ENCODE assay signal across 1 fruit fly cellular context in genomic region chr3L:3862504-3863380, dm6.
TF ChIP-seq lines count a peak whose summit lies in the region.

No protein-coding gene starts in this region.

TF ChIP-seq in whole organism, embryonic, 481 proteins besides CTCF, POLR2A, EP300 and RAD21 (continued from another document and continues in another):
- peak; percentile 45 for TF ChIP-seq Ada2b (GFP tag; IDR thresholded peaks at IDR 0.05; lab: Robert Waterston, UW)
- no peak for TF ChIP-seq CG6854 (GFP tag; optimal IDR thresholded peaks at IDR 0.05; lab: Kevin White, UChicago)
- peak; percentile 3 for TF ChIP-seq CG15011 (GFP tag; optimal IDR thresholded peaks at IDR 0.05; lab: Kevin White, UChicago)
- no peak for TF ChIP-seq GATAe (GFP tag; conservative IDR thresholded peaks at IDR 0.05; lab: Robert Waterston, UW)
- TF ChIP-seq CG8359 (GFP tag; optimal IDR thresholded peaks at IDR 0.05; lab: Kevin White, UChicago; ENCODE audit: borderline replicate concordance) = peak; percentile 43
- TF ChIP-seq MBD-R2 (GFP tag; IDR thresholded peaks at IDR 0.05; lab: Robert Waterston, UW) = no peak
- TF ChIP-seq sd (tag; optimal IDR thresholded peaks at IDR 0.05; lab: Kevin White, UChicago) = peak; percentile 4
- TF ChIP-seq CG8765 (GFP tag; IDR thresholded peaks at IDR 0.05; lab: Robert Waterston, UW) = peak; percentile 22
- peak; percentile 52 for TF ChIP-seq CG18599 (GFP tag; optimal IDR thresholded peaks at IDR 0.05; lab: Kevin White, UChicago)
- TF ChIP-seq CG10462 (GFP tag; optimal IDR thresholded peaks at IDR 0.05; lab: Kevin White, UChicago) = peak; percentile 63
- peak; percentile 65 for TF ChIP-seq CG13775 (GFP tag; optimal IDR thresholded peaks at IDR 0.05; lab: Kevin White, UChicago)
- no peak for TF ChIP-seq CG3995 (GFP tag; optimal IDR thresholded peaks at IDR 0.05; lab: Kevin White, UChicago)
- peak; percentile 67 for TF ChIP-seq ara (GFP tag; IDR thresholded peaks at IDR 0.05; lab: Robert Waterston, UW)
- TF ChIP-seq CG7786 (GFP tag; optimal IDR thresholded peaks at IDR 0.05; lab: Kevin White, UChicago) = peak; percentile 60
- peak; percentile 46 for TF ChIP-seq CG9437 (GFP tag; optimal IDR thresholded peaks at IDR 0.05; lab: Kevin White, UChicago)
- peak; percentile 81 for TF ChIP-seq gem (tag; optimal IDR thresholded peaks at IDR 0.05; lab: Kevin White, UChicago)
- no peak for TF ChIP-seq CG31388 (GFP tag; optimal IDR thresholded peaks at IDR 0.05; lab: Kevin White, UChicago)
- TF ChIP-seq CG12299 (tag; optimal IDR thresholded peaks at IDR 0.05; lab: Kevin White, UChicago) = no peak
- TF ChIP-seq pan (optimal IDR thresholded peaks at IDR 0.05; lab: Kevin White, UChicago) = no peak
- peak in 1 of 2 experiments; percentile 57 for TF ChIP-seq pan (GFP tag; optimal IDR thresholded peaks at IDR 0.05 in 1 of 2, IDR thresholded peaks at IDR 0.05 in 1 of 2)
- 0 out of 3 replicates have a peak, but pooled peaks have one; percentile 43 for TF ChIP-seq H15 (GFP tag; IDR thresholded peaks at IDR 0.05; lab: Robert Waterston, UW)
- no peak for TF ChIP-seq kah (GFP tag; optimal IDR thresholded peaks at IDR 0.05; lab: Kevin White, UChicago)
- TF ChIP-seq CG7839 (tag; optimal IDR thresholded peaks at IDR 0.05; lab: Kevin White, UChicago) = peak; percentile 73
- no peak for TF ChIP-seq Hand (GFP tag; optimal IDR thresholded peaks at IDR 0.05; lab: Kevin White, UChicago)
- TF ChIP-seq CG4328 (GFP tag; optimal IDR thresholded peaks at IDR 0.05; lab: Kevin White, UChicago) = no peak
- TF ChIP-seq Eip74EF (GFP tag; optimal IDR thresholded peaks at IDR 0.05; lab: Kevin White, UChicago) = peak in 1 of 2 experiments; percentile 49
- no peak for TF ChIP-seq CG34422 (GFP tag; IDR thresholded peaks at IDR 0.05; lab: Robert Waterston, UW)
- peak; percentile 54 for TF ChIP-seq dm (GFP tag; optimal IDR thresholded peaks at IDR 0.05; lab: Kevin White, UChicago)
- TF ChIP-seq sisA (GFP tag; IDR thresholded peaks at IDR 0.05; lab: Robert Waterston, UW) = peak; percentile 69
- TF ChIP-seq klu (GFP tag; IDR thresholded peaks at IDR 0.05; lab: Robert Waterston, UW) = no peak
- no peak for TF ChIP-seq vfl (GFP tag; optimal IDR thresholded peaks at IDR 0.05; lab: Kevin White, UChicago)
- TF ChIP-seq Sox100B (GFP tag; optimal IDR thresholded peaks at IDR 0.05; lab: Kevin White, UChicago) = peak; percentile 57
- peak; percentile 76 for TF ChIP-seq az2 (GFP tag; optimal IDR thresholded peaks at IDR 0.05; lab: Kevin White, UChicago)
- TF ChIP-seq oc (tag; optimal IDR thresholded peaks at IDR 0.05; lab: Kevin White, UChicago) = no peak
- peak in 1 of 3 experiments; percentile 88 for TF ChIP-seq lola (GFP tag; optimal IDR thresholded peaks at IDR 0.05; lab: Kevin White, UChicago)
- peak; percentile 71 for TF ChIP-seq CG10209 (GFP tag; optimal IDR thresholded peaks at IDR 0.05; lab: Kevin White, UChicago)
- no peak for TF ChIP-seq seq (GFP tag; IDR thresholded peaks at IDR 0.05; lab: Robert Waterston, UW)
- TF ChIP-seq Oaz (GFP tag; IDR thresholded peaks at IDR 0.05; lab: Robert Waterston, UW) = no peak
- TF ChIP-seq CG3065 (GFP tag; optimal IDR thresholded peaks at IDR 0.05; lab: Kevin White, UChicago) = peak; percentile 32
- TF ChIP-seq ssp (GFP tag; IDR thresholded peaks at IDR 0.05; lab: Robert Waterston, UW) = peak; percentile 38
- peak; percentile 49 for TF ChIP-seq CG12155 (GFP tag; optimal IDR thresholded peaks at IDR 0.05; lab: Kevin White, UChicago)
- TF ChIP-seq CG4617 (GFP tag; optimal IDR thresholded peaks at IDR 0.05; lab: Kevin White, UChicago; ENCODE audit: borderline replicate concordance) = peak; percentile 8
- no peak for TF ChIP-seq CG10431 (GFP tag; optimal IDR thresholded peaks at IDR 0.05; lab: Kevin White, UChicago)
- no peak for TF ChIP-seq CG17912 (GFP tag; optimal IDR thresholded peaks at IDR 0.05; lab: Kevin White, UChicago)
- TF ChIP-seq fu2 (GFP tag; optimal IDR thresholded peaks at IDR 0.05; lab: Kevin White, UChicago) = peak; percentile 7
- TF ChIP-seq row (GFP tag; IDR thresholded peaks at IDR 0.05; lab: Robert Waterston, UW) = peak; percentile 74
- TF ChIP-seq Atf6 (GFP tag; IDR thresholded peaks at IDR 0.05; lab: Robert Waterston, UW) = no peak
- peak; percentile 78 for TF ChIP-seq CG10654 (GFP tag; optimal IDR thresholded peaks at IDR 0.05; lab: Kevin White, UChicago)
- TF ChIP-seq ems (GFP tag; optimal IDR thresholded peaks at IDR 0.05; lab: Kevin White, UChicago) = no peak
- no peak for TF ChIP-seq Vsx1 (GFP tag; optimal IDR thresholded peaks at IDR 0.05; lab: Kevin White, UChicago)
- peak; percentile 21 for TF ChIP-seq Deaf1 (tag; optimal IDR thresholded peaks at IDR 0.05; lab: Kevin White, UChicago)
- peak; percentile 69 for TF ChIP-seq tin (GFP tag; optimal IDR thresholded peaks at IDR 0.05; lab: Kevin White, UChicago)
- TF ChIP-seq Mad (GFP tag; optimal IDR thresholded peaks at IDR 0.05; lab: Kevin White, UChicago) = peak; percentile 28
- 0 out of 2 replicates have a peak, but pooled peaks have one; percentile 24 for TF ChIP-seq stc (GFP tag; IDR thresholded peaks at IDR 0.05; lab: Robert Waterston, UW)
- TF ChIP-seq CG12236 (GFP tag; optimal IDR thresholded peaks at IDR 0.05; lab: Kevin White, UChicago) = peak; percentile 71
- 0 out of 2 replicates have a peak, but pooled peaks have one; percentile 15 for TF ChIP-seq Rfx (GFP tag; IDR thresholded peaks at IDR 0.05; lab: Robert Waterston, UW)
- TF ChIP-seq maf-S (GFP tag; optimal IDR thresholded peaks at IDR 0.05; lab: Kevin White, UChicago) = peak; percentile 31
- TF ChIP-seq odd (GFP tag; optimal IDR thresholded peaks at IDR 0.05; lab: Kevin White, UChicago) = peak; percentile 33
- 0 out of 2 replicates have a peak, but pooled peaks have one; percentile 16 for TF ChIP-seq Gsc (GFP tag; IDR thresholded peaks at IDR 0.05; lab: Robert Waterston, UW)
- no peak for TF ChIP-seq chinmo (GFP tag; IDR thresholded peaks at IDR 0.05; lab: Robert Waterston, UW; ENCODE audit: partially characterized antibody)
- no peak; the same call in 2 of the 3 replicates for TF ChIP-seq CG14050 (GFP tag; IDR thresholded peaks at IDR 0.05; lab: Robert Waterston, UW)
- TF ChIP-seq CG10979 (tag; optimal IDR thresholded peaks at IDR 0.05; lab: Kevin White, UChicago) = peak; percentile 91
- no peak for TF ChIP-seq BEAF-32 (GFP tag; optimal IDR thresholded peaks at IDR 0.05; lab: Kevin White, UChicago)
- TF ChIP-seq PHDP (tag; optimal IDR thresholded peaks at IDR 0.05; lab: Kevin White, UChicago) = peak; percentile 63
- no peak for TF ChIP-seq Scr (GFP tag; IDR thresholded peaks at IDR 0.05; lab: Robert Waterston, UW; ENCODE audit: partially characterized antibody)
- TF ChIP-seq CG12071 (GFP tag; optimal IDR thresholded peaks at IDR 0.05; lab: Kevin White, UChicago) = peak; percentile 22
- TF ChIP-seq CG1529 (GFP tag; optimal IDR thresholded peaks at IDR 0.05; lab: Kevin White, UChicago) = peak; percentile 62
- peak; percentile 55 for TF ChIP-seq ewg (GFP tag; optimal IDR thresholded peaks at IDR 0.05; lab: Kevin White, UChicago)
- TF ChIP-seq prd (optimal IDR thresholded peaks at IDR 0.05; lab: Kevin White, UChicago) = no peak
- TF ChIP-seq prd (GFP tag; IDR thresholded peaks at IDR 0.05; lab: Robert Waterston, UW) = peak; percentile 74; the same call in 2 of the 3 replicates
- TF ChIP-seq Atf-2 (GFP tag; optimal IDR thresholded peaks at IDR 0.05; lab: Kevin White, UChicago) = peak; percentile 71
- TF ChIP-seq CG9609 (GFP tag; optimal IDR thresholded peaks at IDR 0.05; lab: Kevin White, UChicago) = peak; percentile 68
- no peak for TF ChIP-seq cas (GFP tag; IDR thresholded peaks at IDR 0.05; lab: Robert Waterston, UW)
- TF ChIP-seq ttk (GFP tag; IDR thresholded peaks at IDR 0.05; lab: Robert Waterston, UW) = peak; percentile 48; the same call in 1 of the 2 replicates
- TF ChIP-seq CG9932 (GFP tag; IDR thresholded peaks at IDR 0.05; lab: Robert Waterston, UW) = no peak; the same call in 1 of the 2 replicates
- no peak for TF ChIP-seq crp (GFP tag; optimal IDR thresholded peaks at IDR 0.05; lab: Kevin White, UChicago)
- peak; percentile 62 for TF ChIP-seq CG14965 (GFP tag; optimal IDR thresholded peaks at IDR 0.05; lab: Kevin White, UChicago; ENCODE audit: borderline replicate concordance)
- TF ChIP-seq CG3407 (GFP tag; optimal IDR thresholded peaks at IDR 0.05; lab: Kevin White, UChicago) = peak; percentile 8
- 0 out of 2 replicates have a peak, but pooled peaks have one; percentile 10 for TF ChIP-seq CG14441 (GFP tag; IDR thresholded peaks at IDR 0.05; lab: Robert Waterston, UW)
- TF ChIP-seq CG18011 (GFP tag; optimal IDR thresholded peaks at IDR 0.05; lab: Kevin White, UChicago) = no peak
- no peak for TF ChIP-seq slou (GFP tag; optimal IDR thresholded peaks at IDR 0.05; lab: Kevin White, UChicago)
- no peak for TF ChIP-seq toy (GFP tag; IDR thresholded peaks at IDR 0.05; lab: Robert Waterston, UW)
- TF ChIP-seq ac (GFP tag; optimal IDR thresholded peaks at IDR 0.05; lab: Kevin White, UChicago) = no peak
- TF ChIP-seq pros (GFP tag; optimal IDR thresholded peaks at IDR 0.05; lab: Kevin White, UChicago) = no peak
- TF ChIP-seq YL-1 (GFP tag; optimal IDR thresholded peaks at IDR 0.05; lab: Kevin White, UChicago) = no peak
- no peak for TF ChIP-seq p53 (GFP tag; optimal IDR thresholded peaks at IDR 0.05; lab: Kevin White, UChicago)
- no peak for TF ChIP-seq ro (GFP tag; IDR thresholded peaks at IDR 0.05; lab: Robert Waterston, UW)
- TF ChIP-seq gcm (GFP tag; optimal IDR thresholded peaks at IDR 0.05; lab: Kevin White, UChicago) = peak; percentile 61
- no peak for TF ChIP-seq ase (GFP tag; IDR thresholded peaks at IDR 0.05; lab: Robert Waterston, UW)
- TF ChIP-seq BtbVII (GFP tag; optimal IDR thresholded peaks at IDR 0.05; lab: Kevin White, UChicago) = no peak
- peak; percentile 60 for TF ChIP-seq CG12219 (GFP tag; optimal IDR thresholded peaks at IDR 0.05; lab: Kevin White, UChicago)
- TF ChIP-seq Dref (GFP tag; IDR thresholded peaks at IDR 0.05; lab: Robert Waterston, UW) = no peak
- no peak for TF ChIP-seq CG11085 (GFP tag; IDR thresholded peaks at IDR 0.05; lab: Robert Waterston, UW)
- peak; percentile 70 to 89 for TF ChIP-seq chif (GFP tag; optimal IDR thresholded peaks at IDR 0.05; lab: Kevin White, UChicago)
- TF ChIP-seq CG17612 (GFP tag; IDR thresholded peaks at IDR 0.05; lab: Robert Waterston, UW) = no peak
- no peak for TF ChIP-seq crc (GFP tag; optimal IDR thresholded peaks at IDR 0.05; lab: Kevin White, UChicago)
- peak; percentile 36 for TF ChIP-seq CG1647 (GFP tag; optimal IDR thresholded peaks at IDR 0.05; lab: Kevin White, UChicago)
- TF ChIP-seq Hmr (GFP tag; optimal IDR thresholded peaks at IDR 0.05; lab: Kevin White, UChicago) = no peak
- TF ChIP-seq ab (GFP tag; optimal IDR thresholded peaks at IDR 0.05; lab: Kevin White, UChicago) = no peak
- peak; percentile 14 for TF ChIP-seq psq (GFP tag; optimal IDR thresholded peaks at IDR 0.05; lab: Kevin White, UChicago)
- peak; percentile 74 for TF ChIP-seq bab2 (GFP tag; optimal IDR thresholded peaks at IDR 0.05; lab: Kevin White, UChicago)
- peak; percentile 37 for TF ChIP-seq lab (GFP tag; optimal IDR thresholded peaks at IDR 0.05; lab: Kevin White, UChicago)
- peak; percentile 52 for TF ChIP-seq lmd (GFP tag; IDR thresholded peaks at IDR 0.05; lab: Robert Waterston, UW)
- peak; percentile 33 for TF ChIP-seq cg (GFP tag; optimal IDR thresholded peaks at IDR 0.05; lab: Kevin White, UChicago)
- TF ChIP-seq E2f1 (GFP tag; IDR thresholded peaks at IDR 0.05; lab: Robert Waterston, UW) = peak; percentile 40; the same call in 1 of the 2 replicates
- TF ChIP-seq CG2129 (GFP tag; IDR thresholded peaks at IDR 0.05; lab: Robert Waterston, UW; ENCODE audit: partially characterized antibody) = no peak
- TF ChIP-seq CG12769 (tag; optimal IDR thresholded peaks at IDR 0.05; lab: Kevin White, UChicago) = peak; percentile 40
- peak; percentile 57 for TF ChIP-seq CG7745 (tag; optimal IDR thresholded peaks at IDR 0.05; lab: Kevin White, UChicago)
- TF ChIP-seq CG13624 (GFP tag; optimal IDR thresholded peaks at IDR 0.05; lab: Kevin White, UChicago) = peak; percentile 53
- no peak for TF ChIP-seq CG43689 (GFP tag; IDR thresholded peaks at IDR 0.05; lab: Robert Waterston, UW)
- peak; percentile 52 for TF ChIP-seq CG8388 (GFP tag; optimal IDR thresholded peaks at IDR 0.05; lab: Kevin White, UChicago)
- TF ChIP-seq Side (GFP tag; optimal IDR thresholded peaks at IDR 0.05; lab: Kevin White, UChicago) = peak; percentile 10
- no peak for TF ChIP-seq hbn (GFP tag; IDR thresholded peaks at IDR 0.05; lab: Robert Waterston, UW; ENCODE audit: partially characterized antibody)
- peak; percentile 79 for TF ChIP-seq CG8089 (GFP tag; optimal IDR thresholded peaks at IDR 0.05; lab: Kevin White, UChicago)
- TF ChIP-seq br (optimal IDR thresholded peaks at IDR 0.05; lab: Kevin White, UChicago) = no peak
- TF ChIP-seq CG3163 (GFP tag; optimal IDR thresholded peaks at IDR 0.05; lab: Kevin White, UChicago) = no peak
- no peak for TF ChIP-seq luna (GFP tag; optimal IDR thresholded peaks at IDR 0.05; lab: Kevin White, UChicago)
- no peak for TF ChIP-seq CG42726 (GFP tag; IDR thresholded peaks at IDR 0.05; lab: Robert Waterston, UW; ENCODE audit: partially characterized antibody)
- peak; percentile 5 for TF ChIP-seq CG8290 (GFP tag; optimal IDR thresholded peaks at IDR 0.05; lab: Kevin White, UChicago)
- TF ChIP-seq CG8290 (tag; optimal IDR thresholded peaks at IDR 0.05; lab: Kevin White, UChicago) = peak in 1 of 2 experiments; percentile 30
- TF ChIP-seq tap (tag; optimal IDR thresholded peaks at IDR 0.05; lab: Kevin White, UChicago) = no peak
- TF ChIP-seq repo (GFP tag; optimal IDR thresholded peaks at IDR 0.05; lab: Kevin White, UChicago) = peak; percentile 14
- peak; percentile 51 for TF ChIP-seq CG5245 (GFP tag; optimal IDR thresholded peaks at IDR 0.05; lab: Kevin White, UChicago)
- peak; percentile 75 for TF ChIP-seq zf30C (GFP tag; optimal IDR thresholded peaks at IDR 0.05; lab: Kevin White, UChicago)
- peak; percentile 92 for TF ChIP-seq Med (GFP tag; lab: Kevin White, UChicago)
- TF ChIP-seq CG33213 (GFP tag; optimal IDR thresholded peaks at IDR 0.05; lab: Kevin White, UChicago) = peak; percentile 62
- TF ChIP-seq gce (GFP tag; IDR thresholded peaks at IDR 0.05; lab: Robert Waterston, UW) = no peak
- no peak for TF ChIP-seq hkb (optimal IDR thresholded peaks at IDR 0.05; lab: Kevin White, UChicago)
- TF ChIP-seq hkb (GFP tag; IDR thresholded peaks at IDR 0.05; lab: Robert Waterston, UW) = peak; percentile 48; the same call in 1 of the 2 replicates
- TF ChIP-seq lilli (GFP tag; optimal IDR thresholded peaks at IDR 0.05; lab: Kevin White, UChicago) = peak; percentile 60
- TF ChIP-seq zfh2 (GFP tag; optimal IDR thresholded peaks at IDR 0.05; lab: Kevin White, UChicago) = no peak
- peak; percentile 82 for TF ChIP-seq CG17829 (tag; optimal IDR thresholded peaks at IDR 0.05; lab: Kevin White, UChicago)
